Worm (Caenorhabditis elegans) whole organism, L4 larva: ENCODE results near the gene ZK177.2.
A peak's percentile ranks its signal among the peaks of the same experiment; 100 is the strongest.

ENCODE experiments used
- aha-1 ChIP-seq: fragments of 150-350 bp; peaks from one replicate; lab custom pipeline; 2014; ENCODE audit warnings: missing biosample characterization, missing genetic modification characterization
- dpl-1 ChIP-seq: fragments of 150-350 bp; optimal IDR thresholded peaks from 2 replicates; lab custom pipeline; 2014; ENCODE audit warnings: missing biosample characterization, missing genetic modification reagents, missing genetic modification characterization
- egl-27 ChIP-seq: sonication (generic microtip); optimal IDR thresholded peaks from 3 replicates; lab custom pipeline; 2017; ENCODE audit warnings: missing biosample characterization, missing genetic modification reagents, missing genetic modification characterization
- lsy-2 ChIP-seq, 2 experiments: fragments of 150-350 bp in 1 of 2; sonication (generic microtip) in 1 of 2; optimal IDR thresholded peaks; 2 replicates each; lab custom pipeline; 2014 to 2017; ENCODE audit warnings: missing biosample characterization in 2 of 2, missing genetic modification characterization in 2 of 2
- nhr-28 ChIP-seq: fragments of 150-350 bp; optimal IDR thresholded peaks from 2 replicates; lab custom pipeline; 2014; ENCODE audit warnings: missing biosample characterization, missing genetic modification characterization
- spr-1 ChIP-seq: sonication (generic microtip); optimal IDR thresholded peaks from 2 replicates; lab custom pipeline; 2016; ENCODE audit warnings: mild to moderate bottlenecking, missing genetic modification characterization, missing compliant biosample characterization
- unc-62 ChIP-seq, 3 experiments: fragments of 150-350 bp in 1 of 3; sonication (generic microtip); optimal IDR thresholded peaks in 2 of 3; peaks in 1 of 3; 1 replicate in 1 of 3; 2 replicates in 2 of 3; lab custom pipeline; 2014 to 2017; ENCODE audit warnings: missing biosample characterization in 3 of 3, missing genetic modification characterization in 3 of 3, missing genetic modification reagents in 3 of 3, missing genotype in 1 of 3

- TF ChIP-seq lsy-2 (tag; optimal IDR thresholded peaks at IDR 0.05; lab: Kevin White, UChicago) (no peak), dpl-1 (no peak), nhr-28 (tag; lab: Kevin White, UChicago) (no peak), unc-62 (GFP tag; optimal IDR thresholded peaks at IDR 0.05 in 1 of 2; lab: Kevin White, UChicago) (peak in 1 of 2 experiments; percentile 2), unc-62 (tag; optimal IDR thresholded peaks at IDR 0.05; lab: Kevin White, UChicago) (no peak), aha-1 (tag; lab: Kevin White, UChicago) (no peak), egl-27 (no peak), spr-1 (no peak)
Measured at ce11 chrII:5555522-5555921, 36.5 kb downstream of the ZK177.2 start.
